Worm (Caenorhabditis elegans) whole organism, L3 larva: ENCODE data around the gene H27A22.1.

Experiments used
- R02D3.7 ChIP-seq: fragments of 150-350 bp; optimal IDR thresholded peaks from 2 replicates; lab custom pipeline; 2014; ENCODE audit warnings: missing biosample characterization, missing genetic modification characterization
- aly-2 ChIP-seq: fragments of 150-350 bp; optimal IDR thresholded peaks from 2 replicates; lab custom pipeline; 2014; ENCODE audit warnings: missing biosample characterization, missing genetic modification characterization
- ama-1 ChIP-seq: fragments of 150-350 bp; optimal IDR thresholded peaks from 2 replicates; lab custom pipeline; 2018
- ceh-16 ChIP-seq: sonication (generic microtip); optimal IDR thresholded peaks from 2 replicates; lab custom pipeline; 2017; ENCODE audit warnings: missing biosample characterization, missing genetic modification characterization
- ceh-28 ChIP-seq: fragments of 150-350 bp; optimal IDR thresholded peaks from 2 replicates; lab custom pipeline; 2014; ENCODE audit warnings: missing biosample characterization, missing genetic modification reagents, missing genetic modification characterization
- ceh-9 ChIP-seq: sonication (generic microtip); optimal IDR thresholded peaks from 2 replicates; lab custom pipeline; 2018; ENCODE audit warnings: missing biosample characterization, missing genetic modification characterization
- elt-1 ChIP-seq: fragments of 150-350 bp; optimal IDR thresholded peaks from 2 replicates; lab custom pipeline; 2014; ENCODE audit warnings: missing biosample characterization, missing genetic modification characterization
- elt-2 ChIP-seq: sonication (generic microtip); optimal IDR thresholded peaks from 2 replicates; lab custom pipeline; 2016; ENCODE audit warnings: missing genetic modification reagents, mild to moderate bottlenecking, missing genetic modification characterization, missing compliant biosample characterization
- eor-1 ChIP-seq, 2 experiments: fragments of 150-350 bp; optimal IDR thresholded peaks; 2 replicates each; lab custom pipeline; 2014 to 2018; ENCODE audit warnings: missing biosample characterization in 2 of 2, missing genetic modification characterization in 2 of 2
- fkh-10 ChIP-seq: sonication (generic microtip); optimal IDR thresholded peaks from 2 replicates; lab custom pipeline; 2017; ENCODE audit warnings: missing biosample characterization, missing genetic modification reagents, missing genetic modification characterization
- hmg-11 ChIP-seq: sonication (generic microtip); optimal IDR thresholded peaks from 2 replicates; lab custom pipeline; 2016; ENCODE audit warnings: missing genetic modification characterization, missing compliant biosample characterization
- jun-1 ChIP-seq: fragments of 150-350 bp; optimal IDR thresholded peaks from 2 replicates; lab custom pipeline; 2014; ENCODE audit warnings: missing biosample characterization, missing genetic modification reagents, missing genetic modification characterization
- lin-15B ChIP-seq: fragments of 150-350 bp; optimal IDR thresholded peaks from 2 replicates; lab custom pipeline; 2014; ENCODE audit warnings: missing biosample characterization, missing genetic modification characterization
- lsy-12 ChIP-seq: sonication (generic microtip); optimal IDR thresholded peaks from 2 replicates; lab custom pipeline; 2016; ENCODE audit warnings: mild to moderate bottlenecking, missing genetic modification characterization, missing compliant biosample characterization
- mdl-1 ChIP-seq: fragments of 150-350 bp; optimal IDR thresholded peaks from 2 replicates; lab custom pipeline; 2014; ENCODE audit warnings: missing biosample characterization, missing genetic modification characterization
- mml-1 ChIP-seq: fragments of 150-350 bp; sonication (generic microtip); optimal IDR thresholded peaks from 3 replicates; lab custom pipeline; 2014; ENCODE audit warnings: missing biosample characterization, missing genetic modification characterization
- nfya-1 ChIP-seq: sonication (generic microtip); optimal IDR thresholded peaks from 2 replicates; lab custom pipeline; 2017; ENCODE audit warnings: missing genetic modification characterization, mild to moderate bottlenecking, missing compliant biosample characterization, antibody characterized with exemption, moderate library complexity; ENCODE audit not compliant: insufficient read depth
- nhr-11 ChIP-seq: fragments of 150-350 bp; optimal IDR thresholded peaks from 2 replicates; lab custom pipeline; 2014; ENCODE audit warnings: missing biosample characterization, missing genetic modification characterization
- nhr-12 ChIP-seq: fragments of 150-350 bp; optimal IDR thresholded peaks from 2 replicates; lab custom pipeline; 2014; ENCODE audit warnings: missing biosample characterization, missing genetic modification characterization
- nhr-23 ChIP-seq: fragments of 150-350 bp; optimal IDR thresholded peaks from 2 replicates; lab custom pipeline; 2014; ENCODE audit warnings: missing biosample characterization, missing genetic modification reagents, missing genetic modification characterization
- nhr-237 ChIP-seq: fragments of 150-350 bp; optimal IDR thresholded peaks from 2 replicates; lab custom pipeline; 2014; ENCODE audit warnings: missing biosample characterization, missing genetic modification characterization
- nhr-25 ChIP-seq: sonication (generic microtip); optimal IDR thresholded peaks from 2 replicates; lab custom pipeline; 2017; ENCODE audit warnings: missing biosample characterization, missing genetic modification characterization
- nhr-28 ChIP-seq: fragments of 150-350 bp; optimal IDR thresholded peaks from 2 replicates; lab custom pipeline; 2014; ENCODE audit warnings: missing biosample characterization, missing genetic modification characterization
- nhr-43 ChIP-seq: sonication (generic microtip); optimal IDR thresholded peaks from 2 replicates; lab custom pipeline; 2016; ENCODE audit warnings: mild to moderate bottlenecking, missing genetic modification characterization, missing compliant biosample characterization; ENCODE audit not compliant: poor library complexity, severe bottlenecking
- nhr-76 ChIP-seq: fragments of 150-350 bp; sonication (generic microtip); optimal IDR thresholded peaks from 5 replicates; lab custom pipeline; 2014; ENCODE audit warnings: missing biosample characterization, missing genetic modification characterization
- nhr-77 ChIP-seq: fragments of 150-350 bp; optimal IDR thresholded peaks from 2 replicates; lab custom pipeline; 2014; ENCODE audit warnings: missing biosample characterization, missing genetic modification characterization
- pha-4 ChIP-seq: fragments of 150-350 bp; optimal IDR thresholded peaks from 2 replicates; lab custom pipeline; 2014; ENCODE audit warnings: missing biosample characterization, missing genetic modification reagents, missing genetic modification characterization
- pqm-1 ChIP-seq: fragments of 150-350 bp; optimal IDR thresholded peaks from 2 replicates; lab custom pipeline; 2017; ENCODE audit warnings: missing biosample characterization, missing genetic modification characterization, inconsistent platforms
- skn-1 ChIP-seq: fragments of 150-350 bp; optimal IDR thresholded peaks from 2 replicates; lab custom pipeline; 2014; ENCODE audit warnings: missing biosample characterization, missing genetic modification characterization
- snpc-4 ChIP-seq: fragments of 150-350 bp; optimal IDR thresholded peaks from 2 replicates; lab custom pipeline; 2014; ENCODE audit warnings: missing biosample characterization, missing genetic modification characterization
- zag-1 ChIP-seq: fragments of 150-350 bp; optimal IDR thresholded peaks from 2 replicates; lab custom pipeline; 2014; ENCODE audit warnings: missing biosample characterization, missing genetic modification characterization
- ztf-11 ChIP-seq: fragments of 150-350 bp; optimal IDR thresholded peaks from 2 replicates; lab custom pipeline; 2014; ENCODE audit warnings: missing biosample characterization, missing genetic modification characterization

The H27A22.1 gene

ce11 chrV:10578938-10579337 lies 23.4 kb upstream of the H27A22.1 start, which contains the start of the genes erh-1 and lpd-9:
TSS of gene erh-1 (minus strand) at chrV:10579141.
TSS of gene lpd-9 (plus strand) at chrV:10579305.
- TF ChIP-seq nhr-25 (tag; lab: Kevin White, UChicago) (peak; percentile 33), eor-1 (tag; optimal IDR thresholded peaks at IDR 0.05; lab: Kevin White, UChicago) (no peak), zag-1 (no peak), nhr-76 (tag; lab: Kevin White, UChicago) (no peak), nhr-43 (tag; lab: Kevin White, UChicago) (peak; percentile 71), ceh-28 (tag; lab: Kevin White, UChicago) (peak; percentile 41), nhr-23 (tag; lab: Kevin White, UChicago) (peak; percentile 88), lin-15B (tag; lab: Kevin White, UChicago) (peak; percentile 72), hmg-11 (tag; lab: Kevin White, UChicago) (peak; percentile 76), pqm-1 (tag; lab: Kevin White, UChicago) (peak; percentile 48), fkh-10 (GFP tag; lab: Kevin White, UChicago) (no peak), nhr-77 (tag; lab: Kevin White, UChicago) (no peak), snpc-4 (tag; lab: Kevin White, UChicago) (peak; percentile 68), lsy-12 (tag; lab: Kevin White, UChicago) (peak; percentile 77), R02D3.7 (tag; lab: Kevin White, UChicago) (peak; percentile 72), elt-2 (tag; lab: Kevin White, UChicago) (peak; percentile 60), ama-1 (lab: Kevin White, UChicago) (peak; percentile 27), elt-1 (tag; lab: Kevin White, UChicago) (no peak), nfya-1 (peak; percentile 65), skn-1 (tag; lab: Kevin White, UChicago) (peak; percentile 7)

- TF ChIP-seq ceh-28 (tag; lab: Kevin White, UChicago) (peak; percentile 25), pqm-1 (tag; lab: Kevin White, UChicago) (peak; percentile 56), elt-2 (tag; lab: Kevin White, UChicago) (peak; percentile 84), lin-15B (tag; lab: Kevin White, UChicago) (no peak), nhr-12 (tag; lab: Kevin White, UChicago) (no peak), pha-4 (tag; lab: Kevin White, UChicago) (peak; percentile 19)
Measured at ce11 chrV:10580638-10581037, 21.7 kb upstream of the H27A22.1 start.

- peak; percentile 52 for TF ChIP-seq elt-2 (tag; lab: Kevin White, UChicago)
- peak; percentile 26 for TF ChIP-seq pqm-1 (tag; lab: Kevin White, UChicago)
- no peak for TF ChIP-seq nhr-28 (tag; lab: Kevin White, UChicago)
- no peak for TF ChIP-seq mdl-1 (tag; lab: Kevin White, UChicago)
- no peak for TF ChIP-seq aly-2 (tag; lab: Kevin White, UChicago)
- TF ChIP-seq, all 47 proteins: peak for 2
Measured at ce11 chrV:10581837-10582300, 20.5 kb upstream of the H27A22.1 start, which contains the start of gene T21C9.6. TSS of gene T21C9.6 (plus strand) at chrV:10581887.

ce11 chrV:10588694-10589093 lies 13.7 kb upstream of the H27A22.1 start, which contains the start of gene srg-32:
TSS of gene srg-32 (minus strand) at chrV:10588794.
- TF ChIP-seq nhr-11 (tag; lab: Kevin White, UChicago) = no peak
- TF ChIP-seq jun-1 (tag; lab: Kevin White, UChicago) = no peak
- TF ChIP-seq zag-1 = no peak
- TF ChIP-seq mml-1 = no peak
- TF ChIP-seq hmg-11 (tag; lab: Kevin White, UChicago) = no peak
- no peak for TF ChIP-seq ztf-11 (tag; lab: Kevin White, UChicago)
- no peak for TF ChIP-seq ceh-16 (tag; lab: Kevin White, UChicago)
- TF ChIP-seq skn-1 (tag; lab: Kevin White, UChicago) = no peak
- TF ChIP-seq ama-1 (lab: Kevin White, UChicago) = no peak
- TF ChIP-seq nhr-237 (tag; lab: Kevin White, UChicago) = no peak
- TF ChIP-seq pqm-1 (tag; lab: Kevin White, UChicago) = no peak
- TF ChIP-seq ceh-9 (tag; lab: Kevin White, UChicago) = no peak
- no peak for TF ChIP-seq ceh-28 (tag; lab: Kevin White, UChicago)
- TF ChIP-seq mdl-1 (tag; lab: Kevin White, UChicago) = no peak
